Fruit fly (Drosophila melanogaster) whole organism, embryonic: ENCODE data around the gene CG2865.

Experiments used
- Abd-B ChIP-seq: fragments of 200-800 bp; sonication (Bioruptor generic); optimal IDR thresholded peaks from 2 replicates; lab custom pipeline; 2018; ENCODE audit warnings: missing biosample characterization, mild to moderate bottlenecking, missing genetic modification characterization, moderate library complexity
- Awh ChIP-seq: fragments of 200-800 bp; sonication (Bioruptor generic); IDR thresholded peaks from 2 replicates; pipeline ENCODE4, ENCODE4 v1.3.6; 2022; ENCODE audit warnings: missing biosample characterization, missing genetic modification characterization
- BtbVII ChIP-seq: fragments of 200-800 bp; sonication (Bioruptor generic); optimal IDR thresholded peaks from 3 replicates; lab custom pipeline; 2017; ENCODE audit warnings: missing biosample characterization, mild to moderate bottlenecking, missing genetic modification characterization
- CG10267 ChIP-seq: fragments of 200-800 bp; sonication (Bioruptor generic); optimal IDR thresholded peaks from 2 replicates; lab custom pipeline; 2018; ENCODE audit warnings: missing biosample characterization, mild to moderate bottlenecking, missing genetic modification characterization, moderate library complexity
- CG10321 ChIP-seq: fragments of 200-800 bp; sonication (Bioruptor generic); IDR thresholded peaks from 2 replicates; pipeline ENCODE4 v1.3.6; 2022; ENCODE audit warnings: missing biosample characterization, missing genetic modification characterization
- CG10654 ChIP-seq: fragments of 200-800 bp; sonication (Bioruptor generic); optimal IDR thresholded peaks from 2 replicates; lab custom pipeline; 2016; ENCODE audit warnings: missing biosample characterization, missing genetic modification characterization
- CG11247 ChIP-seq: fragments of 200-800 bp; sonication (Bioruptor generic); IDR thresholded peaks from 2 replicates; pipeline ENCODE4 v1.3.6; 2022; ENCODE audit warnings: missing biosample characterization, missing genetic modification characterization
- CG11504 ChIP-seq: fragments of 200-800 bp; sonication (Bioruptor generic); optimal IDR thresholded peaks from 3 replicates; lab custom pipeline; 2019; ENCODE audit warnings: missing biosample characterization, mild to moderate bottlenecking, missing genetic modification characterization, moderate library complexity
- CG11696 ChIP-seq: fragments of 200-800 bp; sonication (Bioruptor generic); IDR thresholded peaks from 2 replicates; pipeline ENCODE4 v1.3.6; 2022; ENCODE audit warnings: missing biosample characterization, missing genetic modification characterization
- CG12104 ChIP-seq: fragments of 200-800 bp; sonication (Bioruptor generic); optimal IDR thresholded peaks from 3 replicates; lab custom pipeline; 2016; ENCODE audit warnings: missing biosample characterization, missing genetic modification characterization
- CG1233 ChIP-seq: fragments of 200-800 bp; sonication (Bioruptor generic); optimal IDR thresholded peaks from 4 replicates; lab custom pipeline; 2018; ENCODE audit warnings: missing biosample characterization, mild to moderate bottlenecking, missing genetic modification characterization
- CG13894 ChIP-seq: fragments of 200-800 bp; sonication (Bioruptor generic); optimal IDR thresholded peaks from 3 replicates; lab custom pipeline; 2018; ENCODE audit warnings: missing biosample characterization, mild to moderate bottlenecking, missing genetic modification characterization, moderate library complexity
- CG14667 ChIP-seq: fragments of 200-800 bp; sonication (Bioruptor generic); IDR thresholded peaks from 2 replicates; pipeline ENCODE4 v1.3.6; 2022; ENCODE audit warnings: missing biosample characterization, missing genetic modification characterization
- CG14965 ChIP-seq: fragments of 200-800 bp; sonication (Bioruptor generic); optimal IDR thresholded peaks from 2 replicates; lab custom pipeline; 2016; ENCODE audit warnings: missing biosample characterization, missing genetic modification characterization, borderline replicate concordance
- CG15269 ChIP-seq: fragments of 200-800 bp; sonication (Bioruptor generic); optimal IDR thresholded peaks from 2 replicates; lab custom pipeline; 2018; ENCODE audit warnings: missing biosample characterization, mild to moderate bottlenecking, missing genetic modification characterization, moderate library complexity
- CG1602 ChIP-seq: fragments of 200-800 bp; sonication (Bioruptor generic); optimal IDR thresholded peaks from 3 replicates; lab custom pipeline; 2016; ENCODE audit warnings: missing biosample characterization, missing genetic modification characterization
- CG2199 ChIP-seq: fragments of 200-800 bp; sonication (Bioruptor generic); IDR thresholded peaks from 3 replicates; pipeline ENCODE4 v1.3.6; 2022; ENCODE audit warnings: missing biosample characterization, missing genetic modification characterization
- CG30431 ChIP-seq: fragments of 200-800 bp; sonication (Bioruptor generic); optimal IDR thresholded peaks from 2 replicates; lab custom pipeline; 2017; ENCODE audit warnings: missing biosample characterization, missing genetic modification characterization
- CG31388 ChIP-seq: fragments of 200-800 bp; sonication (Bioruptor generic); optimal IDR thresholded peaks from 2 replicates; lab custom pipeline; 2016; ENCODE audit warnings: missing biosample characterization, missing genetic modification characterization
- CG32767 ChIP-seq: fragments of 200-800 bp; sonication (Bioruptor generic); IDR thresholded peaks from 2 replicates; pipeline ENCODE4 v1.3.6; 2022; ENCODE audit warnings: missing biosample characterization, missing genetic modification characterization
- CG34224 ChIP-seq: fragments of 200-800 bp; sonication (Bioruptor generic); IDR thresholded peaks from 3 replicates; pipeline ENCODE4 v1.3.6; 2022; ENCODE audit warnings: missing biosample characterization, missing genetic modification characterization; ENCODE audit not compliant: partially characterized antibody
- CG5245 ChIP-seq: fragments of 200-800 bp; sonication (Bioruptor generic); optimal IDR thresholded peaks from 3 replicates; lab custom pipeline; 2016; ENCODE audit warnings: missing biosample characterization, missing genetic modification characterization
- CG5953 ChIP-seq: fragments of 200-800 bp; sonication (Bioruptor generic); IDR thresholded peaks from 2 replicates; pipeline ENCODE4 v1.3.6; 2022; ENCODE audit warnings: missing biosample characterization, missing genetic modification characterization
- CG6765 ChIP-seq: fragments of 200-800 bp; sonication (Bioruptor generic); optimal IDR thresholded peaks from 3 replicates; lab custom pipeline; 2017; ENCODE audit warnings: missing biosample characterization, mild to moderate bottlenecking, missing genetic modification characterization
- CG6813 ChIP-seq: fragments of 200-800 bp; sonication (Bioruptor generic); optimal IDR thresholded peaks from 2 replicates; lab custom pipeline; 2017; ENCODE audit warnings: missing biosample characterization, missing genetic modification characterization, mild to moderate bottlenecking, moderate library complexity, missing genetic modification reagents
- CG7357 ChIP-seq: fragments of 200-800 bp; sonication (Bioruptor generic); IDR thresholded peaks from 3 replicates; pipeline ENCODE4 v1.3.6; 2022; ENCODE audit warnings: missing biosample characterization, missing genetic modification characterization
- CG7928 ChIP-seq: fragments of 200-800 bp; sonication (Bioruptor generic); optimal IDR thresholded peaks from 2 replicates; lab custom pipeline; 2017; ENCODE audit warnings: missing biosample characterization, mild to moderate bottlenecking, missing genetic modification characterization
- CG7963 ChIP-seq: fragments of 200-800 bp; sonication (Bioruptor generic); IDR thresholded peaks from 3 replicates; pipeline ENCODE4 v1.3.6; 2022; ENCODE audit warnings: missing biosample characterization, missing genetic modification characterization; ENCODE audit not compliant: partially characterized antibody
- CG7987 ChIP-seq: fragments of 200-800 bp; sonication (Bioruptor generic); optimal IDR thresholded peaks from 2 replicates; lab custom pipeline; 2018; ENCODE audit warnings: missing biosample characterization, mild to moderate bottlenecking, missing genetic modification characterization, moderate library complexity
- CHES-1-like ChIP-seq: fragments of 200-800 bp; sonication (Bioruptor generic); optimal IDR thresholded peaks from 2 replicates; lab custom pipeline; 2016; ENCODE audit warnings: missing biosample characterization, missing genetic modification characterization
- Camta ChIP-seq: fragments of 200-800 bp; sonication (Bioruptor generic); optimal IDR thresholded peaks from 2 replicates; lab custom pipeline; 2016; ENCODE audit warnings: missing biosample characterization, missing genetic modification characterization
- Chrac-16 ChIP-seq: fragments of 200-800 bp; sonication (Bioruptor generic); optimal IDR thresholded peaks from 3 replicates; lab custom pipeline; 2016; ENCODE audit warnings: missing biosample characterization, missing genetic modification characterization
- HmgD ChIP-seq: fragments of 200-800 bp; sonication (Bioruptor generic); optimal IDR thresholded peaks from 3 replicates; lab custom pipeline; 2016; ENCODE audit warnings: missing biosample characterization, missing genetic modification characterization
- Hr51 ChIP-seq, 2 experiments: fragments of 200-800 bp; sonication (Bioruptor generic); optimal IDR thresholded peaks; 2 replicates in 1 of 2; 3 replicates in 1 of 2; lab custom pipeline; 2016 to 2018; ENCODE audit warnings: missing biosample characterization in 2 of 2, missing genetic modification characterization in 2 of 2, mild to moderate bottlenecking in 1 of 2, moderate library complexity in 1 of 2
- Mad ChIP-seq: fragments of 200-800 bp; sonication (Bioruptor generic); optimal IDR thresholded peaks from 2 replicates; lab custom pipeline; 2016; ENCODE audit warnings: missing biosample characterization, missing genetic modification characterization
- Mes4 ChIP-seq: fragments of 200-800 bp; sonication (Bioruptor generic); optimal IDR thresholded peaks from 2 replicates; lab custom pipeline; 2016; ENCODE audit warnings: missing biosample characterization, missing genetic modification characterization
- Myb ChIP-seq: fragments of 200-800 bp; sonication (Bioruptor generic); optimal IDR thresholded peaks from 2 replicates; lab custom pipeline; 2016; ENCODE audit warnings: missing biosample characterization, missing genetic modification characterization
- Spps ChIP-seq: fragments of 200-800 bp; sonication (Bioruptor generic); optimal IDR thresholded peaks from 2 replicates; lab custom pipeline; 2018; ENCODE audit warnings: missing biosample characterization, mild to moderate bottlenecking, missing genetic modification characterization
- amos ChIP-seq: fragments of 200-800 bp; sonication (Bioruptor generic); IDR thresholded peaks from 2 replicates; pipeline ENCODE4 v1.3.6; 2022; ENCODE audit warnings: missing biosample characterization, missing genetic modification characterization; ENCODE audit not compliant: partially characterized antibody
- ap ChIP-seq: fragments of 200-800 bp; sonication (Bioruptor generic); IDR thresholded peaks from 2 replicates; pipeline ENCODE4 v1.3.6; 2022; ENCODE audit warnings: missing biosample characterization, missing genetic modification characterization
- btn ChIP-seq: fragments of 200-800 bp; sonication (Bioruptor generic); optimal IDR thresholded peaks from 2 replicates; lab custom pipeline; 2016; ENCODE audit warnings: missing biosample characterization, missing genetic modification characterization
- ci ChIP-seq: fragments of 200-800 bp; sonication (Bioruptor generic); IDR thresholded peaks from 3 replicates; pipeline ENCODE4 v1.3.6; 2022; ENCODE audit warnings: missing biosample characterization, missing genetic modification characterization
- dysf ChIP-seq: fragments of 200-800 bp; sonication (Bioruptor generic); IDR thresholded peaks from 3 replicates; pipeline ENCODE4 v1.3.6; 2022; ENCODE audit warnings: missing biosample characterization, missing genetic modification characterization
- gfzf ChIP-seq: fragments of 200-800 bp; sonication (Bioruptor generic); optimal IDR thresholded peaks from 2 replicates; lab custom pipeline; 2016; ENCODE audit warnings: missing biosample characterization, mild to moderate bottlenecking, missing genetic modification characterization, moderate library complexity
- ind ChIP-seq: fragments of 200-800 bp; sonication (Bioruptor generic); optimal IDR thresholded peaks from 3 replicates; lab custom pipeline; 2016; ENCODE audit warnings: missing biosample characterization, missing genetic modification characterization
- kah ChIP-seq: fragments of 200-800 bp; sonication (Bioruptor generic); optimal IDR thresholded peaks from 2 replicates; lab custom pipeline; 2018; ENCODE audit warnings: missing biosample characterization, mild to moderate bottlenecking, missing genetic modification characterization
- maf-S ChIP-seq: fragments of 200-800 bp; sonication (Bioruptor generic); optimal IDR thresholded peaks from 2 replicates; lab custom pipeline; 2016; ENCODE audit warnings: missing biosample characterization, missing genetic modification characterization
- odd ChIP-seq: fragments of 200-800 bp; sonication (Bioruptor generic); optimal IDR thresholded peaks from 2 replicates; lab custom pipeline; 2017; ENCODE audit warnings: missing biosample characterization, mild to moderate bottlenecking, missing genetic modification characterization
- sd ChIP-seq: fragments of 200-800 bp; sonication (Bioruptor generic); optimal IDR thresholded peaks from 3 replicates; lab custom pipeline; 2018; ENCODE audit warnings: missing biosample characterization, mild to moderate bottlenecking, missing genetic modification characterization, moderate library complexity
- sqz ChIP-seq: fragments of 200-800 bp; sonication (Bioruptor generic); optimal IDR thresholded peaks from 3 replicates; lab custom pipeline; 2018; ENCODE audit warnings: missing biosample characterization, mild to moderate bottlenecking, missing genetic modification characterization
- tup ChIP-seq: fragments of 200-800 bp; sonication (Bioruptor generic); optimal IDR thresholded peaks from 2 replicates; lab custom pipeline; 2016; ENCODE audit warnings: missing biosample characterization, mild to moderate bottlenecking, missing genetic modification characterization, moderate library complexity

Gene CG2865

DNA sequence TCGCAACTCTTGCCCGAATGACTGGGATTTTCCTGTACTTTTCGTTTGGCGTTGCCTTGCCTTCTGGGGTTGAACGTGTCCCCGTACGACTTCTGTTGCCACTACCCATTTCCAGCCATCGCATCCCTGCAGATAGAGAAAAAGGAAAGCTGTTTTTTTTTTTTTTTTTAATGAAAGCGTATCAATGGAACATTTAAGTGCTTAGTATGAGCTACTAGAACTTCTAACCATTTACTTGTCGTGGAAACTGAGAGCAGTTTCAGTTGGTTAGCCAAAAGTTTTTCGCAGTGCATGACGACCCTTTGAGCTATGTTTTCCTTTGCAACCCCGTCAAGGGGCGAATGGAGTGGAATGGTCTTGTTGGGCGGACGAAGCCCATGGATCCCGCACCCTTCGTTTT lies 36.1 kb upstream of the CG2865 start (continued):
- TF ChIP-seq dysf (peak; percentile 77), CG30431 (GFP tag; lab: Kevin White, UChicago) (peak; percentile 32), CG12104 (GFP tag; lab: Kevin White, UChicago) (no peak), CG10321 (GFP tag; lab: Robert Waterston, UW) (no peak), CG1602 (peak; percentile 78), CG11696 (GFP tag; lab: Robert Waterston, UW) (0 out of 2 replicates have a peak, but pooled peaks have one; percentile 23), CG14667 (GFP tag; lab: Robert Waterston, UW) (peak; percentile 69), CG11247 (GFP tag; lab: Robert Waterston, UW) (peak; percentile 66), Camta (GFP tag; lab: Kevin White, UChicago) (peak; percentile 64), CG11504 (tag; lab: Kevin White, UChicago) (peak; percentile 70), CG7357 (GFP tag; lab: Robert Waterston, UW) (peak; percentile 52; the same call in 1 of the 3 replicates), Abd-B (GFP tag; lab: Kevin White, UChicago) (peak; percentile 44), tup (no peak), ap (peak; percentile 66; the same call in 1 of the 2 replicates), CHES-1-like (GFP tag; lab: Kevin White, UChicago) (peak; percentile 78), ind (GFP tag; lab: Kevin White, UChicago) (peak; percentile 74), Hr51 (GFP tag; optimal IDR thresholded peaks at IDR 0.05; lab: Kevin White, UChicago) (peak; percentile 80), btn (GFP tag; lab: Kevin White, UChicago) (peak; percentile 21), CG5953 (GFP tag; lab: Robert Waterston, UW) (peak; percentile 75), CG34224 (GFP tag; lab: Robert Waterston, UW) (no peak), Chrac-16 (GFP tag; lab: Kevin White, UChicago) (peak; percentile 80), CG14965 (GFP tag; lab: Kevin White, UChicago) (no peak), gfzf (GFP tag; lab: Kevin White, UChicago) (no peak), Myb (GFP tag; lab: Kevin White, UChicago) (peak; percentile 61), CG5245 (GFP tag; lab: Kevin White, UChicago) (peak; percentile 51), CG10654 (GFP tag; lab: Kevin White, UChicago) (peak; percentile 54), CG31388 (GFP tag; lab: Kevin White, UChicago) (peak; percentile 2), sd (peak; percentile 34), CG2199 (GFP tag; lab: Robert Waterston, UW) (0 out of 3 replicates have a peak, but pooled peaks have one; percentile 66), CG6765 (GFP tag; lab: Kevin White, UChicago) (no peak), CG6813 (GFP tag; lab: Kevin White, UChicago) (peak; percentile 33), CG10267 (tag; lab: Kevin White, UChicago) (peak; percentile 42), ci (GFP tag; lab: Robert Waterston, UW) (peak; percentile 92), CG1233 (peak; percentile 6), odd (peak; percentile 58), Mad (peak; percentile 47), CG32767 (GFP tag; lab: Robert Waterston, UW) (peak; percentile 83), Mes4 (peak; percentile 79), CG7928 (GFP tag; lab: Kevin White, UChicago) (no peak), CG13894 (tag; lab: Kevin White, UChicago) (no peak), BtbVII (peak; percentile 40), CG15269 (tag; lab: Kevin White, UChicago) (peak; percentile 69), sqz (GFP tag; lab: Kevin White, UChicago) (peak; percentile 32), CG7987 (peak; percentile 3), Awh (peak; percentile 76), CG7963 (no peak), Spps (tag; lab: Kevin White, UChicago) (no peak), amos (no peak), maf-S (GFP tag; lab: Kevin White, UChicago) (peak; percentile 84), HmgD (peak; percentile 66), kah (no peak)
